Fruit fly (Drosophila melanogaster) S2 (cell line): ENCODE data around the gene Pde6.

Experiments
- CG8478 ChIP-seq: fragments of >200 bp; optimal IDR thresholded peaks from 2 replicates; lab custom pipeline; 2018
- CTCF ChIP-seq, 2 experiments: fragments of >200 bp; optimal IDR thresholded peaks; 2 replicates each; lab custom pipeline; 2018

- TF ChIP-seq CTCF (optimal IDR thresholded peaks at IDR 0.05; lab: Kevin White, UChicago) = no peak
- no peak for TF ChIP-seq CG8478 (lab: Kevin White, UChicago)
Observed at dm6 chr3R:14567329-14567728, 9.2 kb upstream of the Pde6 start, which contains the start of gene CG31313.
